Worm (Caenorhabditis elegans) whole organism, L1 larva: ENCODE measurements around the gene T04C12.33.

ENCODE experiments used
- C04F5.9 ChIP-seq: sonication (generic microtip); optimal IDR thresholded peaks from 2 replicates; lab custom pipeline; 2016; ENCODE audit warnings: missing genetic modification characterization, missing compliant biosample characterization
- Y116A8C.19 ChIP-seq: sonication (generic microtip); optimal IDR thresholded peaks from 2 replicates; lab custom pipeline; 2016; ENCODE audit warnings: missing compliant biosample characterization, missing genetic modification characterization, borderline replicate concordance
- aha-1 ChIP-seq: fragments of 150-350 bp; optimal IDR thresholded peaks from 2 replicates; lab custom pipeline; 2014; ENCODE audit warnings: missing biosample characterization, missing genetic modification characterization
- alr-1 ChIP-seq: fragments of 200-800 bp; sonication (Bioruptor generic); optimal IDR thresholded peaks from 2 replicates; lab custom pipeline; 2018; ENCODE audit warnings: borderline replicate concordance, mild to moderate bottlenecking, missing genetic modification characterization, missing compliant biosample characterization
- ceh-88 ChIP-seq: fragments of 200-800 bp; sonication (Bioruptor generic); IDR thresholded peaks from 2 replicates; pipeline ENCODE4 v1.3.6; 2022; ENCODE audit warnings: missing genetic modification characterization, missing compliant biosample characterization
- ceh-90 ChIP-seq: sonication (generic microtip); optimal IDR thresholded peaks from 2 replicates; lab custom pipeline; 2016; ENCODE audit warnings: missing genetic modification characterization, missing compliant biosample characterization
- ces-1 ChIP-seq: fragments of 150-350 bp; optimal IDR thresholded peaks from 2 replicates; lab custom pipeline; 2014; ENCODE audit warnings: missing biosample characterization, missing genetic modification reagents, missing genetic modification characterization
- efl-1 ChIP-seq, 4 experiments: fragments of 150-350 bp; optimal IDR thresholded peaks in 3 of 4; peaks in 1 of 4; 1 replicate in 1 of 4; 2 replicates in 3 of 4; lab custom pipeline; 2014; ENCODE audit warnings: missing biosample characterization in 2 of 4, missing genetic modification characterization in 2 of 4, missing genetic modification reagents in 2 of 4
- egl-27 ChIP-seq, 2 experiments: fragments of 150-350 bp in 1 of 2; sonication (generic microtip); optimal IDR thresholded peaks; 3 replicates each; lab custom pipeline; 2017 to 2018; ENCODE audit warnings: missing biosample characterization in 2 of 2, missing genetic modification characterization in 2 of 2, missing genetic modification reagents in 2 of 2
- fkh-8 ChIP-seq: sonication (generic microtip); optimal IDR thresholded peaks from 2 replicates; lab custom pipeline; 2016; ENCODE audit warnings: mild to moderate bottlenecking, missing genetic modification characterization, missing compliant biosample characterization
- grh-1 ChIP-seq: fragments of 200-800 bp; sonication (Bioruptor generic); IDR thresholded peaks from 2 replicates; pipeline ENCODE4 v1.3.6; 2022; ENCODE audit warnings: missing genetic modification reagents, missing genetic modification characterization, missing compliant biosample characterization
- hlh-17 ChIP-seq: fragments of 200-800 bp; sonication (Bioruptor generic); optimal IDR thresholded peaks from 2 replicates; lab custom pipeline; 2018; ENCODE audit warnings: missing genetic modification characterization, mild to moderate bottlenecking, missing compliant biosample characterization, moderate library complexity, borderline replicate concordance
- jun-1 ChIP-seq: fragments of 150-350 bp; optimal IDR thresholded peaks from 2 replicates; lab custom pipeline; 2014; ENCODE audit warnings: missing biosample characterization, missing genetic modification reagents, missing genetic modification characterization
- lin-13 ChIP-seq: fragments of 150-350 bp; optimal IDR thresholded peaks from 2 replicates; lab custom pipeline; 2014; ENCODE audit warnings: missing biosample characterization, missing genetic modification reagents, missing genetic modification characterization
- lin-35 ChIP-seq, 2 experiments: fragments of 150-350 bp; optimal IDR thresholded peaks; 2 replicates each; lab custom pipeline; 2014; ENCODE audit warnings: missing biosample characterization in 2 of 2, missing genetic modification characterization in 2 of 2, missing genetic modification reagents in 2 of 2
- mab-9 ChIP-seq: fragments of 200-800 bp; sonication (Bioruptor generic); IDR thresholded peaks from 2 replicates; pipeline ENCODE4 v1.3.6; 2022; ENCODE audit warnings: missing genetic modification reagents, missing genetic modification characterization, missing compliant biosample characterization
- mdl-1 ChIP-seq, 2 experiments: fragments of 150-350 bp; optimal IDR thresholded peaks; 2 replicates each; lab custom pipeline; 2014 to 2017; ENCODE audit warnings: missing biosample characterization in 2 of 2, missing genetic modification characterization in 2 of 2, inconsistent platforms in 1 of 2
- mef-2 ChIP-seq: fragments of 150-350 bp; optimal IDR thresholded peaks from 2 replicates; lab custom pipeline; 2014; ENCODE audit warnings: missing biosample characterization, missing genetic modification characterization
- mep-1 ChIP-seq: fragments of 150-350 bp; optimal IDR thresholded peaks from 2 replicates; lab custom pipeline; 2014; ENCODE audit warnings: missing biosample characterization, missing genetic modification characterization
- nhr-19 ChIP-seq: fragments of 200-800 bp; sonication (Bioruptor generic); conservative IDR thresholded peaks from 2 replicates; pipeline ENCODE4 v1.3.6; 2022; ENCODE audit warnings: missing genetic modification characterization, missing compliant biosample characterization
- nhr-20 ChIP-seq: sonication (generic microtip); optimal IDR thresholded peaks from 2 replicates; lab custom pipeline; 2016; ENCODE audit warnings: mild to moderate bottlenecking, missing genetic modification characterization, missing compliant biosample characterization
- nhr-47 ChIP-seq: sonication (generic microtip); optimal IDR thresholded peaks from 2 replicates; lab custom pipeline; 2016; ENCODE audit warnings: mild to moderate bottlenecking, missing genetic modification characterization, moderate library complexity, missing compliant biosample characterization
- nhr-71 ChIP-seq: sonication (generic microtip); optimal IDR thresholded peaks from 2 replicates; lab custom pipeline; 2016; ENCODE audit warnings: mild to moderate bottlenecking, missing genetic modification characterization, moderate library complexity, missing compliant biosample characterization
- nhr-76 ChIP-seq: sonication (generic microtip); optimal IDR thresholded peaks from 2 replicates; lab custom pipeline; 2017; ENCODE audit warnings: missing biosample characterization, missing genetic modification characterization
- nhr-77 ChIP-seq: fragments of 150-350 bp; optimal IDR thresholded peaks from 2 replicates; lab custom pipeline; 2014; ENCODE audit warnings: missing biosample characterization, missing genetic modification characterization
- nhr-84 ChIP-seq: sonication (generic microtip); optimal IDR thresholded peaks from 2 replicates; lab custom pipeline; 2017; ENCODE audit warnings: missing biosample characterization, missing genetic modification characterization
- nhr-85 ChIP-seq: sonication (generic microtip); peaks from one replicate; lab custom pipeline; 2016; ENCODE audit warnings: missing genetic modification characterization, inconsistent platforms, missing compliant biosample characterization
- nhr-90 ChIP-seq: sonication (generic microtip); optimal IDR thresholded peaks from 2 replicates; lab custom pipeline; 2016; ENCODE audit warnings: mild to moderate bottlenecking, missing genetic modification characterization, missing compliant biosample characterization; ENCODE audit not compliant: poor library complexity
- pag-3 ChIP-seq: sonication (generic microtip); optimal IDR thresholded peaks from 2 replicates; lab custom pipeline; 2017; ENCODE audit warnings: missing genetic modification characterization, mild to moderate bottlenecking, missing compliant biosample characterization, antibody characterized with exemption, borderline replicate concordance; ENCODE audit not compliant: insufficient read depth
- pax-3 ChIP-seq: fragments of 200-800 bp; sonication (Bioruptor generic); optimal IDR thresholded peaks from 2 replicates; lab custom pipeline; 2018; ENCODE audit warnings: mild to moderate bottlenecking, missing genetic modification characterization, moderate library complexity, missing compliant biosample characterization
- pqm-1 ChIP-seq: sonication (generic microtip); optimal IDR thresholded peaks from 3 replicates; lab custom pipeline; 2017; ENCODE audit warnings: missing biosample characterization, missing genetic modification characterization
- snu-23 ChIP-seq: sonication (generic microtip); optimal IDR thresholded peaks from 2 replicates; lab custom pipeline; 2016; ENCODE audit warnings: missing genetic modification characterization, missing compliant biosample characterization
- sox-4 ChIP-seq: sonication (generic microtip); optimal IDR thresholded peaks from 2 replicates; lab custom pipeline; 2016; ENCODE audit warnings: missing genetic modification characterization, missing compliant biosample characterization
- tbx-2 ChIP-seq: sonication (generic microtip); optimal IDR thresholded peaks from 2 replicates; lab custom pipeline; 2016; ENCODE audit warnings: missing genetic modification characterization, missing compliant biosample characterization
- tlp-1 ChIP-seq: fragments of 150-350 bp; optimal IDR thresholded peaks from 2 replicates; lab custom pipeline; 2014; ENCODE audit warnings: missing biosample characterization, missing genetic modification characterization
- unc-130 ChIP-seq: fragments of 150-350 bp; optimal IDR thresholded peaks from 2 replicates; lab custom pipeline; 2017; ENCODE audit warnings: missing biosample characterization, missing genetic modification characterization, inconsistent platforms
- unc-30 ChIP-seq: sonication (generic microtip); optimal IDR thresholded peaks from 2 replicates; lab custom pipeline; 2017; ENCODE audit warnings: missing biosample characterization, missing genetic modification characterization
- unc-86 ChIP-seq: sonication (generic microtip); optimal IDR thresholded peaks from 2 replicates; lab custom pipeline; 2016; ENCODE audit warnings: missing genetic modification characterization, missing compliant biosample characterization
- vab-15 ChIP-seq: sonication (generic microtip); optimal IDR thresholded peaks from 2 replicates; lab custom pipeline; 2017; ENCODE audit warnings: missing genotype, mild to moderate bottlenecking, missing genetic modification characterization, missing compliant biosample characterization
- zag-1 ChIP-seq: fragments of 150-350 bp; optimal IDR thresholded peaks from 2 replicates; lab custom pipeline; 2014; ENCODE audit warnings: missing biosample characterization, missing genetic modification characterization
- zip-4 ChIP-seq: fragments of 200-800 bp; sonication (Bioruptor generic); optimal IDR thresholded peaks from 2 replicates; lab custom pipeline; 2018; ENCODE audit warnings: mild to moderate bottlenecking, missing genetic modification characterization, moderate library complexity, missing compliant biosample characterization
- ztf-4 ChIP-seq: fragments of 150-350 bp; optimal IDR thresholded peaks from 2 replicates; lab custom pipeline; 2014; ENCODE audit warnings: missing biosample characterization, missing genetic modification characterization

The T04C12.33 gene

ce11 chrV:11011807-11012206, 40.2 kb upstream of the T04C12.33 start:
- no peak for TF ChIP-seq unc-130 (tag; lab: Kevin White, UChicago)
- TF ChIP-seq efl-1 (optimal IDR thresholded peaks at IDR 0.05; lab: Kevin White, UChicago) = no peak
- TF ChIP-seq efl-1 (GFP tag; optimal IDR thresholded peaks at IDR 0.05 in 1 of 2; lab: Kevin White, UChicago) = peak in 1 of 2 experiments; percentile 90

ce11 chrV:11012419-11012818, 39.6 kb upstream of the T04C12.33 start, which contains the start of gene C13G3.1:
TSS of gene C13G3.1 (minus strand) at chrV:11012465.
- TF ChIP-seq grh-1 (GFP tag; lab: Robert Waterston, UW) (no peak), unc-30 (tag; lab: Kevin White, UChicago) (no peak), mep-1 (tag; lab: Kevin White, UChicago) (no peak), mdl-1 (tag; optimal IDR thresholded peaks at IDR 0.05; lab: Kevin White, UChicago) (no peak), mef-2 (tag; lab: Kevin White, UChicago) (no peak), lin-13 (GFP tag; lab: Kevin White, UChicago) (no peak), pag-3 (tag; lab: Kevin White, UChicago) (no peak), nhr-77 (tag; lab: Kevin White, UChicago) (no peak), Y116A8C.19 (tag; lab: Kevin White, UChicago) (no peak), zag-1 (tag; lab: Kevin White, UChicago) (no peak), ces-1 (GFP tag; lab: Kevin White, UChicago) (no peak), unc-86 (no peak), tbx-2 (tag; lab: Kevin White, UChicago) (no peak), ztf-4 (tag; lab: Kevin White, UChicago) (no peak), ceh-90 (tag; lab: Kevin White, UChicago) (no peak), vab-15 (tag; lab: Kevin White, UChicago) (no peak), sox-4 (tag; lab: Kevin White, UChicago) (no peak), tlp-1 (tag; lab: Kevin White, UChicago) (no peak), nhr-90 (tag; lab: Kevin White, UChicago) (no peak), fkh-8 (tag; lab: Kevin White, UChicago) (peak; percentile 30), nhr-84 (no peak), nhr-71 (tag; lab: Kevin White, UChicago) (peak; percentile 35), pax-3 (tag; lab: Kevin White, UChicago) (no peak), efl-1 (optimal IDR thresholded peaks at IDR 0.05; lab: Kevin White, UChicago) (no peak), efl-1 (GFP tag; optimal IDR thresholded peaks at IDR 0.05 in 1 of 2; lab: Kevin White, UChicago) (peak in 1 of 2 experiments; percentile 24), nhr-20 (tag; lab: Kevin White, UChicago) (peak; percentile 14), nhr-85 (tag; lab: Kevin White, UChicago) (peak; percentile 68), pqm-1 (no peak), hlh-17 (GFP tag; lab: Kevin White, UChicago) (no peak), mab-9 (GFP tag; lab: Robert Waterston, UW) (no peak), ceh-88 (GFP tag; lab: Robert Waterston, UW) (no peak), nhr-47 (tag; lab: Kevin White, UChicago) (peak; percentile 38), nhr-76 (tag; lab: Kevin White, UChicago) (no peak), alr-1 (tag; lab: Kevin White, UChicago) (no peak), unc-130 (tag; lab: Kevin White, UChicago) (no peak)

ce11 chrV:11013179-11013578, 38.8 kb upstream of the T04C12.33 start:
- TF ChIP-seq zip-4 (GFP tag; lab: Kevin White, UChicago) (no peak), mef-2 (tag; lab: Kevin White, UChicago) (no peak), lin-35 (GFP tag; optimal IDR thresholded peaks at IDR 0.05; lab: Kevin White, UChicago) (no peak), tbx-2 (tag; lab: Kevin White, UChicago) (no peak), C04F5.9 (tag; lab: Kevin White, UChicago) (no peak), aha-1 (tag; lab: Kevin White, UChicago) (no peak), pqm-1 (no peak), jun-1 (tag; lab: Kevin White, UChicago) (no peak), nhr-19 (GFP tag; lab: Robert Waterston, UW) (no peak), egl-27 (tag; optimal IDR thresholded peaks at IDR 0.05; lab: Kevin White, UChicago) (no peak), unc-130 (tag; lab: Kevin White, UChicago) (no peak), nhr-84 (no peak), snu-23 (no peak)
